Worm (Caenorhabditis elegans): ENCODE data around the gene F44E5.5.

Gene F44E5.5

ce11 chrII:11761806-11762512 is 2.5 kb downstream of the F44E5.5 start:
- TF ChIP-seq pha-4 (tag; optimal IDR thresholded peaks at IDR 0.05) (peak; percentile 81), unc-62 (GFP tag; optimal IDR thresholded peaks at IDR 0.05) (no peak), pqm-1 (tag; optimal IDR thresholded peaks at IDR 0.05) (no peak), nhr-43 (tag; optimal IDR thresholded peaks at IDR 0.05; ENCODE audit: poor library complexity, severe bottlenecking) (no peak), aly-2 (tag; optimal IDR thresholded peaks at IDR 0.05) (no peak), ceh-9 (tag; optimal IDR thresholded peaks at IDR 0.05) (no peak), nhr-76 (tag; optimal IDR thresholded peaks at IDR 0.05) (no peak), elt-2 (tag; optimal IDR thresholded peaks at IDR 0.05) (peak; percentile 37), egl-27 (tag; optimal IDR thresholded peaks at IDR 0.05) (no peak), hmg-11 (tag; optimal IDR thresholded peaks at IDR 0.05) (no peak), R02D3.7 (tag; optimal IDR thresholded peaks at IDR 0.05) (no peak), nhr-12 (tag; optimal IDR thresholded peaks at IDR 0.05) (no peak), nhr-25 (tag; optimal IDR thresholded peaks at IDR 0.05) (peak; percentile 43), mdl-1 (tag; optimal IDR thresholded peaks at IDR 0.05) (no peak), daf-12 (tag; optimal IDR thresholded peaks at IDR 0.05) (no peak), lsy-12 (tag; optimal IDR thresholded peaks at IDR 0.05) (no peak), ceh-28 (tag; optimal IDR thresholded peaks at IDR 0.05) (no peak), egl-5 (tag; optimal IDR thresholded peaks at IDR 0.05) (no peak), ceh-82 (tag; optimal IDR thresholded peaks at IDR 0.05) (no peak), lin-39 (tag; optimal IDR thresholded peaks at IDR 0.05) (no peak), unc-39 (tag; optimal IDR thresholded peaks at IDR 0.05) (no peak), elt-1 (tag; optimal IDR thresholded peaks at IDR 0.05) (peak; percentile 13), eor-1 (tag; optimal IDR thresholded peaks at IDR 0.05) (peak in 1 of 2 experiments; percentile 7), mml-1 (tag; optimal IDR thresholded peaks at IDR 0.05) (no peak), ZK546.5 (tag; optimal IDR thresholded peaks at IDR 0.05) (no peak), fkh-2 (tag; optimal IDR thresholded peaks at IDR 0.05) (no peak), ztf-11 (tag; optimal IDR thresholded peaks at IDR 0.05) (no peak), ceh-16 (tag; optimal IDR thresholded peaks at IDR 0.05) (no peak), nfya-1 (tag; optimal IDR thresholded peaks at IDR 0.05; ENCODE audit: insufficient read depth) (peak; percentile 48), nhr-11 (tag; optimal IDR thresholded peaks at IDR 0.05) (no peak), tbx-2 (tag; optimal IDR thresholded peaks at IDR 0.05) (peak; percentile 70), nhr-77 (tag; optimal IDR thresholded peaks at IDR 0.05) (no peak), fkh-10 (GFP tag; optimal IDR thresholded peaks at IDR 0.05) (no peak), jun-1 (tag; optimal IDR thresholded peaks at IDR 0.05) (no peak), nhr-28 (tag; optimal IDR thresholded peaks at IDR 0.05) (no peak), elt-3 (tag; optimal IDR thresholded peaks at IDR 0.05) (peak in 1 of 3 experiments; percentile 81), nhr-237 (tag; optimal IDR thresholded peaks at IDR 0.05) (no peak), ztf-4 (tag; optimal IDR thresholded peaks at IDR 0.05) (peak; percentile 60), skn-1 (tag; optimal IDR thresholded peaks at IDR 0.05) (no peak), ama-1 (optimal IDR thresholded peaks at IDR 0.05) (peak; percentile 93), lin-15B (tag; optimal IDR thresholded peaks at IDR 0.05) (no peak), zag-1 (tag; optimal IDR thresholded peaks at IDR 0.05) (no peak), nhr-23 (tag; optimal IDR thresholded peaks at IDR 0.05) (no peak), nhr-67 (tag; optimal IDR thresholded peaks at IDR 0.05) (no peak), fos-1 (tag; optimal IDR thresholded peaks at IDR 0.05) (peak; percentile 78), snpc-4 (tag; optimal IDR thresholded peaks at IDR 0.05) (no peak), sea-2 (GFP tag; optimal IDR thresholded peaks at IDR 0.05) (no peak)

Measured in whole organism, L3 larva.